Worm (Caenorhabditis elegans) whole organism, midembryonic: ENCODE data around the gene nlp-18.

Experiments used
- klf-2 ChIP-seq: fragments of 200-800 bp; sonication (Bioruptor generic); conservative IDR thresholded peaks from 2 replicates; pipeline ENCODE4 v1.3.6; 2022; ENCODE audit warnings: missing genetic modification reagents, missing genetic modification characterization, missing compliant biosample characterization
- tab-1 ChIP-seq: fragments of 200-800 bp; sonication (Bioruptor generic); IDR thresholded peaks from 2 replicates; pipeline ENCODE4 v1.3.6; 2022; ENCODE audit warnings: missing genetic modification characterization, missing compliant biosample characterization
- ztf-23 ChIP-seq: fragments of 200-800 bp; sonication (Bioruptor generic); IDR thresholded peaks from 2 replicates; pipeline ENCODE4 v1.3.6; 2022; ENCODE audit warnings: missing genetic modification reagents, missing genetic modification characterization, missing compliant biosample characterization

- TF ChIP-seq ztf-23 (GFP tag; lab: Robert Waterston, UW) = no peak
- TF ChIP-seq klf-2 (GFP tag; lab: Robert Waterston, UW) = no peak
- TF ChIP-seq tab-1 (GFP tag; lab: Robert Waterston, UW) = no peak
These were observed 43.6 kb downstream of the nlp-18 start for ce11 chrII:10986461-10987090.
